Worm (Caenorhabditis elegans) whole organism, L1 larva: Measurements from ENCODE around the gene C34E7.3.

Experiments
- C16A3.4 ChIP-seq: fragments of 150-350 bp; optimal IDR thresholded peaks from 2 replicates; lab custom pipeline; 2014; ENCODE audit warnings: missing biosample characterization, missing genetic modification characterization
- F16B12.6 ChIP-seq: fragments of 150-350 bp; optimal IDR thresholded peaks from 2 replicates; lab custom pipeline; 2014; ENCODE audit warnings: missing biosample characterization, missing genetic modification characterization
- alr-1 ChIP-seq: fragments of 200-800 bp; sonication (Bioruptor generic); optimal IDR thresholded peaks from 2 replicates; lab custom pipeline; 2018; ENCODE audit warnings: borderline replicate concordance, mild to moderate bottlenecking, missing genetic modification characterization, missing compliant biosample characterization
- aly-2 ChIP-seq: fragments of 150-350 bp; optimal IDR thresholded peaks from 2 replicates; lab custom pipeline; 2014; ENCODE audit warnings: missing biosample characterization, missing genetic modification characterization
- blmp-1 ChIP-seq: fragments of 150-350 bp; optimal IDR thresholded peaks from 2 replicates; lab custom pipeline; 2014; ENCODE audit warnings: missing biosample characterization, missing genetic modification characterization
- ceh-63 ChIP-seq: fragments of 200-800 bp; sonication (Bioruptor generic); optimal IDR thresholded peaks from 2 replicates; lab custom pipeline; 2018; ENCODE audit warnings: mild to moderate bottlenecking, missing genetic modification characterization, missing compliant biosample characterization
- ceh-8 ChIP-seq: fragments of 200-800 bp; sonication (Bioruptor generic); optimal IDR thresholded peaks from 2 replicates; lab custom pipeline; 2018; ENCODE audit warnings: mild to moderate bottlenecking, missing genetic modification characterization, moderate library complexity, missing compliant biosample characterization
- ceh-82 ChIP-seq, 3 experiments: fragments of 150-350 bp in 1 of 3; sonication (generic microtip) in 2 of 3; optimal IDR thresholded peaks; 2 replicates each; lab custom pipeline; 2014 to 2017; ENCODE audit warnings: missing biosample characterization in 3 of 3, missing genetic modification characterization in 3 of 3
- ceh-88 ChIP-seq: fragments of 200-800 bp; sonication (Bioruptor generic); IDR thresholded peaks from 2 replicates; pipeline ENCODE4 v1.3.6; 2022; ENCODE audit warnings: missing genetic modification characterization, missing compliant biosample characterization
- ceh-90 ChIP-seq: sonication (generic microtip); optimal IDR thresholded peaks from 2 replicates; lab custom pipeline; 2016; ENCODE audit warnings: missing genetic modification characterization, missing compliant biosample characterization
- ces-1 ChIP-seq: fragments of 150-350 bp; optimal IDR thresholded peaks from 2 replicates; lab custom pipeline; 2014; ENCODE audit warnings: missing biosample characterization, missing genetic modification reagents, missing genetic modification characterization
- dpl-1 ChIP-seq, 3 experiments: fragments of 150-350 bp in 2 of 3; sonication (generic microtip) in 1 of 3; optimal IDR thresholded peaks; 2 replicates each; lab custom pipeline; 2014 to 2017; ENCODE audit warnings: missing biosample characterization in 3 of 3, missing genetic modification characterization in 3 of 3, missing genetic modification reagents in 3 of 3
- dsc-1 ChIP-seq: sonication (generic microtip); optimal IDR thresholded peaks from 2 replicates; lab custom pipeline; 2016; ENCODE audit warnings: mild to moderate bottlenecking, missing genetic modification characterization, missing compliant biosample characterization
- efl-1 ChIP-seq, 4 experiments: fragments of 150-350 bp; optimal IDR thresholded peaks in 3 of 4; peaks in 1 of 4; 1 replicate in 1 of 4; 2 replicates in 3 of 4; lab custom pipeline; 2014; ENCODE audit warnings: missing biosample characterization in 2 of 4, missing genetic modification characterization in 2 of 4, missing genetic modification reagents in 2 of 4
- efl-3 ChIP-seq: fragments of 200-800 bp; sonication (Bioruptor generic); optimal IDR thresholded peaks from 2 replicates; lab custom pipeline; 2018; ENCODE audit warnings: mild to moderate bottlenecking, missing genetic modification characterization, missing compliant biosample characterization
- egl-13 ChIP-seq: sonication (generic microtip); optimal IDR thresholded peaks from 2 replicates; lab custom pipeline; 2016; ENCODE audit warnings: missing genotype, missing genetic modification reagents, missing genetic modification characterization, missing compliant biosample characterization
- elt-3 ChIP-seq, 6 experiments: fragments of 150-350 bp in 1 of 6; sonication (generic microtip); optimal IDR thresholded peaks; 2 replicates each; lab custom pipeline; 2017 to 2018; ENCODE audit warnings: missing biosample characterization in 6 of 6, missing genetic modification characterization in 6 of 6, inconsistent platforms in 1 of 6
- fkh-4 ChIP-seq: sonication (generic microtip); optimal IDR thresholded peaks from 2 replicates; lab custom pipeline; 2016; ENCODE audit warnings: missing compliant biosample characterization, missing genetic modification characterization, borderline replicate concordance
- fkh-8 ChIP-seq: sonication (generic microtip); optimal IDR thresholded peaks from 2 replicates; lab custom pipeline; 2016; ENCODE audit warnings: mild to moderate bottlenecking, missing genetic modification characterization, missing compliant biosample characterization
- grh-1 ChIP-seq: fragments of 200-800 bp; sonication (Bioruptor generic); IDR thresholded peaks from 2 replicates; pipeline ENCODE4 v1.3.6; 2022; ENCODE audit warnings: missing genetic modification reagents, missing genetic modification characterization, missing compliant biosample characterization
- hlh-4 ChIP-seq: sonication (generic microtip); optimal IDR thresholded peaks from 2 replicates; lab custom pipeline; 2016; ENCODE audit warnings: mild to moderate bottlenecking, missing genetic modification characterization, missing compliant biosample characterization
- isw-1 ChIP-seq: fragments of 200-800 bp; sonication (Bioruptor generic); IDR thresholded peaks from 2 replicates; pipeline ENCODE4 v1.3.6; 2022; ENCODE audit warnings: missing genetic modification characterization, missing compliant biosample characterization
- lin-13 ChIP-seq: fragments of 150-350 bp; optimal IDR thresholded peaks from 2 replicates; lab custom pipeline; 2014; ENCODE audit warnings: missing biosample characterization, missing genetic modification reagents, missing genetic modification characterization
- lin-39 ChIP-seq: fragments of 150-350 bp; optimal IDR thresholded peaks from 2 replicates; lab custom pipeline; 2014; ENCODE audit warnings: missing biosample characterization, missing genetic modification reagents, missing genetic modification characterization
- lsy-2 ChIP-seq, 2 experiments: fragments of 150-350 bp; optimal IDR thresholded peaks; 2 replicates each; lab custom pipeline; 2014; ENCODE audit warnings: missing biosample characterization in 2 of 2, missing genetic modification characterization in 2 of 2
- mab-9 ChIP-seq: fragments of 200-800 bp; sonication (Bioruptor generic); IDR thresholded peaks from 2 replicates; pipeline ENCODE4 v1.3.6; 2022; ENCODE audit warnings: missing genetic modification reagents, missing genetic modification characterization, missing compliant biosample characterization
- mef-2 ChIP-seq: fragments of 150-350 bp; optimal IDR thresholded peaks from 2 replicates; lab custom pipeline; 2014; ENCODE audit warnings: missing biosample characterization, missing genetic modification characterization
- mep-1 ChIP-seq: fragments of 150-350 bp; optimal IDR thresholded peaks from 2 replicates; lab custom pipeline; 2014; ENCODE audit warnings: missing biosample characterization, missing genetic modification characterization
- nhr-11 ChIP-seq: fragments of 150-350 bp; optimal IDR thresholded peaks from 2 replicates; lab custom pipeline; 2014; ENCODE audit warnings: missing biosample characterization, missing genetic modification characterization
- nhr-12 ChIP-seq: sonication (generic microtip); optimal IDR thresholded peaks from 2 replicates; lab custom pipeline; 2017; ENCODE audit warnings: missing biosample characterization, missing genetic modification characterization
- nhr-28 ChIP-seq: fragments of 150-350 bp; optimal IDR thresholded peaks from 2 replicates; lab custom pipeline; 2014; ENCODE audit warnings: missing biosample characterization, missing genetic modification characterization
- nhr-47 ChIP-seq: sonication (generic microtip); optimal IDR thresholded peaks from 2 replicates; lab custom pipeline; 2016; ENCODE audit warnings: mild to moderate bottlenecking, missing genetic modification characterization, moderate library complexity, missing compliant biosample characterization
- nhr-77 ChIP-seq: fragments of 150-350 bp; optimal IDR thresholded peaks from 2 replicates; lab custom pipeline; 2014; ENCODE audit warnings: missing biosample characterization, missing genetic modification characterization
- nhr-84 ChIP-seq: sonication (generic microtip); optimal IDR thresholded peaks from 2 replicates; lab custom pipeline; 2017; ENCODE audit warnings: missing biosample characterization, missing genetic modification characterization
- nhr-90 ChIP-seq: sonication (generic microtip); optimal IDR thresholded peaks from 2 replicates; lab custom pipeline; 2016; ENCODE audit warnings: mild to moderate bottlenecking, missing genetic modification characterization, missing compliant biosample characterization; ENCODE audit not compliant: poor library complexity
- pag-3 ChIP-seq: sonication (generic microtip); optimal IDR thresholded peaks from 2 replicates; lab custom pipeline; 2017; ENCODE audit warnings: missing genetic modification characterization, mild to moderate bottlenecking, missing compliant biosample characterization, antibody characterized with exemption, borderline replicate concordance; ENCODE audit not compliant: insufficient read depth
- pqm-1 ChIP-seq: sonication (generic microtip); optimal IDR thresholded peaks from 3 replicates; lab custom pipeline; 2017; ENCODE audit warnings: missing biosample characterization, missing genetic modification characterization
- rnt-1 ChIP-seq: sonication (generic microtip); optimal IDR thresholded peaks from 2 replicates; lab custom pipeline; 2016; ENCODE audit warnings: mild to moderate bottlenecking, missing genetic modification characterization, moderate library complexity, missing compliant biosample characterization
- sptf-1 ChIP-seq: fragments of 150-350 bp; optimal IDR thresholded peaks from 2 replicates; lab custom pipeline; 2014; ENCODE audit warnings: missing biosample characterization, missing genetic modification characterization
- sup-37 ChIP-seq: fragments of 200-800 bp; sonication (Bioruptor generic); optimal IDR thresholded peaks from 2 replicates; lab custom pipeline; 2018; ENCODE audit warnings: mild to moderate bottlenecking, missing genetic modification characterization, missing compliant biosample characterization
- swsn-7 ChIP-seq: sonication (generic microtip); optimal IDR thresholded peaks from 2 replicates; lab custom pipeline; 2016; ENCODE audit warnings: missing genetic modification characterization, missing compliant biosample characterization
- tbx-2 ChIP-seq: sonication (generic microtip); optimal IDR thresholded peaks from 2 replicates; lab custom pipeline; 2016; ENCODE audit warnings: missing genetic modification characterization, missing compliant biosample characterization
- unc-30 ChIP-seq: sonication (generic microtip); optimal IDR thresholded peaks from 2 replicates; lab custom pipeline; 2017; ENCODE audit warnings: missing biosample characterization, missing genetic modification characterization
- unc-62 ChIP-seq: fragments of 150-350 bp; optimal IDR thresholded peaks from 2 replicates; lab custom pipeline; 2014; ENCODE audit warnings: missing biosample characterization, missing genetic modification reagents, missing genetic modification characterization
- unc-86 ChIP-seq: sonication (generic microtip); optimal IDR thresholded peaks from 2 replicates; lab custom pipeline; 2016; ENCODE audit warnings: missing genetic modification characterization, missing compliant biosample characterization
- vab-15 ChIP-seq: sonication (generic microtip); optimal IDR thresholded peaks from 2 replicates; lab custom pipeline; 2017; ENCODE audit warnings: missing genotype, mild to moderate bottlenecking, missing genetic modification characterization, missing compliant biosample characterization
- zag-1 ChIP-seq: fragments of 150-350 bp; optimal IDR thresholded peaks from 2 replicates; lab custom pipeline; 2014; ENCODE audit warnings: missing biosample characterization, missing genetic modification characterization
- ztf-11 ChIP-seq, 2 experiments: sonication (generic microtip); optimal IDR thresholded peaks; 2 replicates each; lab custom pipeline; 2016 to 2017; ENCODE audit warnings: missing genetic modification characterization in 2 of 2, missing biosample characterization in 1 of 2, missing compliant biosample characterization in 1 of 2

C34E7.3 gene

ce11 chrX:12958897-12959296 is 28.8 kb downstream of the C34E7.3 start:
- TF ChIP-seq ces-1 (GFP tag; lab: Kevin White, UChicago) (no peak), unc-86 (tag; lab: Kevin White, UChicago) (no peak), alr-1 (tag; lab: Kevin White, UChicago) (no peak), rnt-1 (no peak), pqm-1 (no peak), C16A3.4 (tag; lab: Kevin White, UChicago) (no peak), lsy-2 (tag; optimal IDR thresholded peaks at IDR 0.05; lab: Kevin White, UChicago) (no peak), nhr-84 (tag; lab: Kevin White, UChicago) (no peak), nhr-90 (tag; lab: Kevin White, UChicago) (no peak), ceh-88 (no peak), elt-3 (tag; optimal IDR thresholded peaks at IDR 0.05; lab: Kevin White, UChicago) (no peak), nhr-28 (tag; lab: Kevin White, UChicago) (no peak), unc-62 (GFP tag; lab: Kevin White, UChicago) (no peak), sup-37 (no peak), swsn-7 (no peak), ceh-8 (GFP tag; lab: Kevin White, UChicago) (no peak), sptf-1 (tag; lab: Kevin White, UChicago) (no peak), egl-13 (tag; lab: Kevin White, UChicago) (no peak), grh-1 (GFP tag; lab: Robert Waterston, UW) (no peak)
- TF ChIP-seq, all 84 proteins: peak for 0

DNA sequence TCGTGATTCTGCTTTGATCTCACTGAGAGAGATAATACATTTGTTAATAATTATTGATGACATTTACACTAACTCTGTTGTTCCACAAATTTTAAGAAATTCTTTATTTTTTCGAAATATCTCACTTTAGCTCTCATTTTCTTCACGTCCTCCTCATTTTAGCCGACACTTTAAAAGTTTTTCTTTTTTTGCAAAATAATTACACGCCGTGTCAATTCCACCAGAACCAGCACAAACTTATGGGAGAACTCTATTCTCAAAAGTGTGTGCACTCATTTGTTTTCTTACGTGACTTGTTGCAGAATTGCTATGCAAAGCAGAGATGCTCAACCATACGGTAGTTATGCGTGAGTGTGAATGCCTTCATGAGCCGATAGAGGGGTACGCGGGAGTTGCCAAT is 35.1 kb downstream of the C34E7.3 start, which contains the start of gene frpr-2:
TSS of gene frpr-2 (plus strand) at position 301 of the 400 bp plus-strand sequence.
- TF ChIP-seq nhr-11 (tag; lab: Kevin White, UChicago) (no peak), nhr-47 (tag; lab: Kevin White, UChicago) (no peak), dsc-1 (no peak), mep-1 (no peak), ceh-63 (GFP tag; lab: Kevin White, UChicago) (no peak), ceh-8 (GFP tag; lab: Kevin White, UChicago) (no peak), unc-86 (tag; lab: Kevin White, UChicago) (no peak), lin-13 (GFP tag; lab: Kevin White, UChicago) (no peak), blmp-1 (tag; lab: Kevin White, UChicago) (no peak), ceh-82 (tag; optimal IDR thresholded peaks at IDR 0.05; lab: Kevin White, UChicago) (no peak), hlh-4 (tag; lab: Kevin White, UChicago) (no peak), efl-3 (no peak), unc-30 (tag; lab: Kevin White, UChicago) (no peak), aly-2 (tag; lab: Kevin White, UChicago) (no peak), lsy-2 (tag; optimal IDR thresholded peaks at IDR 0.05; lab: Kevin White, UChicago) (no peak), F16B12.6 (no peak), elt-3 (tag; optimal IDR thresholded peaks at IDR 0.05; lab: Kevin White, UChicago) (no peak), tbx-2 (tag; lab: Kevin White, UChicago) (no peak), mef-2 (no peak)

ce11 chrX:12975595-12976089 is 45.6 kb downstream of the C34E7.3 start, which contains the start of gene ppk-3:
Gene ppk-3 (minus strand): TSS chrX:12975645.
- TF ChIP-seq nhr-11 (tag; lab: Kevin White, UChicago), result peak; percentile 67
- peak; percentile 74 to 85 for TF ChIP-seq efl-1 (optimal IDR thresholded peaks at IDR 0.05; lab: Kevin White, UChicago)
- TF ChIP-seq efl-1 (GFP tag; optimal IDR thresholded peaks at IDR 0.05 in 1 of 2; lab: Kevin White, UChicago), result peak; percentile 59 to 97
- TF ChIP-seq fkh-8, result peak; percentile 74
- TF ChIP-seq nhr-12 (tag; lab: Kevin White, UChicago), result no peak
- TF ChIP-seq mef-2, result no peak
- TF ChIP-seq vab-15, result peak; percentile 62
- peak in 1 of 2 experiments; percentile 50 for TF ChIP-seq ztf-11 (tag; optimal IDR thresholded peaks at IDR 0.05; lab: Kevin White, UChicago)
- TF ChIP-seq mab-9, result peak; percentile 36
- no peak for TF ChIP-seq aly-2 (tag; lab: Kevin White, UChicago)
- TF ChIP-seq lin-39 (tag; lab: Kevin White, UChicago), result peak; percentile 81
- peak; percentile 37 for TF ChIP-seq pag-3 (tag; lab: Kevin White, UChicago)
- TF ChIP-seq nhr-84 (tag; lab: Kevin White, UChicago), result no peak
- peak; percentile 70 to 82 (median 78) for TF ChIP-seq dpl-1 (GFP tag; optimal IDR thresholded peaks at IDR 0.05; lab: Kevin White, UChicago)
- peak; percentile 86 for TF ChIP-seq tbx-2 (tag; lab: Kevin White, UChicago)
- no peak for TF ChIP-seq fkh-4
- no peak for TF ChIP-seq ceh-90 (tag; lab: Kevin White, UChicago)
- TF ChIP-seq nhr-77 (tag; lab: Kevin White, UChicago), result peak; percentile 78
- TF ChIP-seq isw-1 (GFP tag; lab: Robert Waterston, UW), result peak; percentile 73
- TF ChIP-seq swsn-7, result peak; percentile 89
- no peak for TF ChIP-seq zag-1 (tag; lab: Kevin White, UChicago)
- no peak for TF ChIP-seq hlh-4 (tag; lab: Kevin White, UChicago)
- peak; percentile 90 for TF ChIP-seq C16A3.4 (tag; lab: Kevin White, UChicago)
